Worm (Caenorhabditis elegans): Measurements from ENCODE around the gene Y11D7A.3.

The Y11D7A.3 gene

ce11 chrIV:9198136-9198535 is 34.8 kb upstream of the Y11D7A.3 start (continued):
- TF ChIP-seq F16B12.6 (tag; optimal IDR thresholded peaks at IDR 0.05) (no peak), hlh-4 (tag; optimal IDR thresholded peaks at IDR 0.05) (no peak), fkh-4 (tag; optimal IDR thresholded peaks at IDR 0.05; ENCODE audit: borderline replicate concordance) (no peak), tbx-2 (tag; optimal IDR thresholded peaks at IDR 0.05) (peak; percentile 74), ceh-82 (tag; optimal IDR thresholded peaks at IDR 0.05) (no peak), hlh-17 (GFP tag; optimal IDR thresholded peaks at IDR 0.05; ENCODE audit: borderline replicate concordance) (no peak), lin-14 (GFP tag; optimal IDR thresholded peaks at IDR 0.05) (peak; percentile 85), swsn-7 (tag; optimal IDR thresholded peaks at IDR 0.05) (peak; percentile 34), lin-13 (GFP tag; optimal IDR thresholded peaks at IDR 0.05) (peak; percentile 13), nhr-71 (tag; optimal IDR thresholded peaks at IDR 0.05) (peak; percentile 90), sup-37 (GFP tag; optimal IDR thresholded peaks at IDR 0.05) (no peak), elt-3 (tag; optimal IDR thresholded peaks at IDR 0.05) (peak in 4 of 6 experiments; percentile 79 to 96 (median 84)), aha-1 (tag; optimal IDR thresholded peaks at IDR 0.05) (no peak), efl-1 (optimal IDR thresholded peaks at IDR 0.05) (peak; percentile 6 to 39), efl-1 (GFP tag; optimal IDR thresholded peaks at IDR 0.05 in 1 of 2) (peak in 1 of 2 experiments; percentile 92), sox-4 (tag; optimal IDR thresholded peaks at IDR 0.05) (no peak), C34B4.2 (tag; optimal IDR thresholded peaks at IDR 0.05) (no peak), fkh-8 (tag; optimal IDR thresholded peaks at IDR 0.05) (no peak), jun-1 (tag; optimal IDR thresholded peaks at IDR 0.05) (no peak), ceh-88 (GFP tag; IDR thresholded peaks at IDR 0.05) (no peak), aly-2 (tag; optimal IDR thresholded peaks at IDR 0.05) (no peak), nhr-19 (GFP tag; conservative IDR thresholded peaks at IDR 0.05) (peak; percentile 84)

- TF ChIP-seq ztf-11 (tag; optimal IDR thresholded peaks at IDR 0.05) (no peak), unc-86 (tag; optimal IDR thresholded peaks at IDR 0.05) (no peak), elt-3 (tag; optimal IDR thresholded peaks at IDR 0.05) (no peak), jun-1 (tag; optimal IDR thresholded peaks at IDR 0.05) (no peak), nhr-76 (tag; optimal IDR thresholded peaks at IDR 0.05) (no peak), blmp-1 (tag; optimal IDR thresholded peaks at IDR 0.05) (no peak), mab-9 (GFP tag; IDR thresholded peaks at IDR 0.05) (no peak), lsy-2 (tag; optimal IDR thresholded peaks at IDR 0.05) (no peak), irx-1 (tag; optimal IDR thresholded peaks at IDR 0.05) (no peak), pqm-1 (tag; optimal IDR thresholded peaks at IDR 0.05) (no peak), egl-27 (tag; optimal IDR thresholded peaks at IDR 0.05) (no peak), ces-1 (GFP tag; optimal IDR thresholded peaks at IDR 0.05) (no peak), ceh-88 (GFP tag; IDR thresholded peaks at IDR 0.05) (no peak), fkh-8 (tag; optimal IDR thresholded peaks at IDR 0.05) (no peak), pax-3 (tag; optimal IDR thresholded peaks at IDR 0.05) (no peak), tbx-2 (tag; optimal IDR thresholded peaks at IDR 0.05) (no peak), efl-3 (GFP tag; optimal IDR thresholded peaks at IDR 0.05) (no peak)
Measured at ce11 chrIV:9199148-9199938, 33.5 kb upstream of the Y11D7A.3 start.

- TF ChIP-seq ztf-4 (tag; optimal IDR thresholded peaks at IDR 0.05) = no peak
- TF ChIP-seq unc-62 (GFP tag; optimal IDR thresholded peaks at IDR 0.05) = no peak
- TF ChIP-seq fos-1 (tag; optimal IDR thresholded peaks at IDR 0.05) = no peak
- TF ChIP-seq lsy-2 (tag; optimal IDR thresholded peaks at IDR 0.05) = no peak
- no peak for TF ChIP-seq F16B12.6 (tag; optimal IDR thresholded peaks at IDR 0.05)
- TF ChIP-seq lin-13 (GFP tag; optimal IDR thresholded peaks at IDR 0.05) = no peak
Measured at ce11 chrIV:9199939-9200202, 33.0 kb upstream of the Y11D7A.3 start, which contains the start of gene wnk-1. TSS of gene wnk-1 (plus strand) at chrIV:9200103.

- TF ChIP-seq lsy-2 (tag; optimal IDR thresholded peaks at IDR 0.05) (no peak), efl-1 (optimal IDR thresholded peaks at IDR 0.05) (no peak), efl-1 (GFP tag; optimal IDR thresholded peaks at IDR 0.05 in 1 of 2) (peak in 1 of 2 experiments; percentile 63)
Measured at ce11 chrIV:9210841-9211240, 22.1 kb upstream of the Y11D7A.3 start.

Data from whole organism, L1 larva.